Worm (Caenorhabditis elegans) whole organism, young adult: ENCODE results near the gene folt-3.

Source experiments
- F23B12.7 ChIP-seq: sonication (generic microtip); optimal IDR thresholded peaks from 2 replicates; lab custom pipeline; 2017; ENCODE audit warnings: missing genetic modification characterization, mild to moderate bottlenecking, missing compliant biosample characterization, antibody characterized with exemption, moderate library complexity; ENCODE audit not compliant: insufficient read depth
- Y56A3A.18 ChIP-seq: fragments of 200-800 bp; sonication (Bioruptor generic); IDR thresholded peaks from 2 replicates; pipeline ENCODE4 v1.3.6; 2022; ENCODE audit warnings: missing genetic modification reagents, missing genetic modification characterization, missing compliant biosample characterization
- ZK185.1 ChIP-seq: sonication (generic microtip); optimal IDR thresholded peaks from 2 replicates; lab custom pipeline; 2016; ENCODE audit warnings: mild to moderate bottlenecking, missing genetic modification characterization, missing compliant biosample characterization; ENCODE audit not compliant: poor library complexity, severe bottlenecking
- egl-18 ChIP-seq: fragments of 200-800 bp; sonication (Bioruptor generic); IDR thresholded peaks from 2 replicates; pipeline ENCODE4 v1.3.6; 2022; ENCODE audit warnings: missing genetic modification reagents, missing genetic modification characterization, missing compliant biosample characterization
- ekl-4 ChIP-seq: fragments of 200-800 bp; sonication (Bioruptor generic); IDR thresholded peaks from 2 replicates; pipeline ENCODE4 v1.3.6; 2022; ENCODE audit warnings: missing genetic modification reagents, missing genetic modification characterization, missing compliant biosample characterization
- him-1 ChIP-seq: sonication (generic microtip); optimal IDR thresholded peaks from 2 replicates; lab custom pipeline; 2016; ENCODE audit warnings: missing genotype, missing genetic modification reagents, missing genetic modification characterization, missing compliant biosample characterization
- mcd-1 ChIP-seq: fragments of 200-800 bp; sonication (Bioruptor generic); IDR thresholded peaks from 2 replicates; pipeline ENCODE4 v1.3.6; 2022; ENCODE audit warnings: missing genetic modification reagents, missing genetic modification characterization, missing compliant biosample characterization
- pha-4 ChIP-seq: fragments of 150-350 bp; sonication (generic microtip); optimal IDR thresholded peaks from 2 replicates; lab custom pipeline; 2014; ENCODE audit warnings: missing biosample characterization, missing genetic modification reagents, missing genetic modification characterization
- snpc-1.3 ChIP-seq: sonication (generic microtip); optimal IDR thresholded peaks from 2 replicates; lab custom pipeline; 2017; ENCODE audit warnings: missing genetic modification characterization, mild to moderate bottlenecking, missing compliant biosample characterization, antibody characterized with exemption, moderate library complexity, missing genotype, missing genetic modification reagents; ENCODE audit not compliant: insufficient read depth
- unc-130 ChIP-seq: sonication (generic microtip); optimal IDR thresholded peaks from 2 replicates; lab custom pipeline; 2016; ENCODE audit warnings: missing genetic modification reagents, missing genetic modification characterization, missing compliant biosample characterization

DNA sequence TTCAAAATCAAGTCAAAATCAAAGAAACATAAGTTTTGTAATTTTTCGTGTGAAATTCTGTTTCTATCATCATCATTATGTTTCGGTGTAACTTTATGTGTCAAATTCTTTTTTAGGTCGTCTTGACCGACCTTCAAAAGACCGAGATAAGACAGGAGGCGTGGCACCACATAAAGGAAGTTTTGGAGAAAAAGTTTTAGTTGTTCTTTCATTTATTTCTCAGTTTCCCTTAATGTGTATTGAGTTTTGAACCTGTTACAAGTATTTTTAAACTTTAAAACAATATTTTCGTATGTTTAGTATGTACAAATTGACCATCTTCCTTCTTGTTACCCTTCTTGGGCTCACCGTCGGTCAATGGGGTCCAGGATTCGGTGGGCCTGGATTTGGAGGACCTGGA is 15.1 kb upstream of the folt-3 start, which contains the start of gene grsp-4:
- TF ChIP-seq egl-18 (no peak), pha-4 (tag; lab: Kevin White, UChicago) (no peak), him-1 (no peak), Y56A3A.18 (GFP tag; lab: Robert Waterston, UW) (no peak), ZK185.1 (tag; lab: Kevin White, UChicago) (no peak), ekl-4 (no peak), unc-130 (GFP tag; lab: Kevin White, UChicago) (no peak), F23B12.7 (no peak), snpc-1.3 (tag; lab: Kevin White, UChicago) (no peak), mcd-1 (GFP tag; lab: Robert Waterston, UW) (no peak)
